Worm (Caenorhabditis elegans) whole organism, L2 larva: Measurements from ENCODE around the gene eat-20.

Source experiments
- C34F6.9 ChIP-seq: fragments of 150-350 bp; optimal IDR thresholded peaks from 2 replicates; lab custom pipeline; 2014; ENCODE audit warnings: missing biosample characterization, missing genetic modification characterization
- ceh-16 ChIP-seq: fragments of 150-350 bp; optimal IDR thresholded peaks from 2 replicates; lab custom pipeline; 2014; ENCODE audit warnings: missing biosample characterization, missing genetic modification characterization
- egl-27 ChIP-seq: sonication (generic microtip); optimal IDR thresholded peaks from 3 replicates; lab custom pipeline; 2017; ENCODE audit warnings: missing biosample characterization, missing genetic modification reagents, missing genetic modification characterization
- elt-3 ChIP-seq: sonication (generic microtip); optimal IDR thresholded peaks from 2 replicates; lab custom pipeline; 2017; ENCODE audit warnings: missing biosample characterization, missing genetic modification characterization
- lsy-2 ChIP-seq, 2 experiments: fragments of 150-350 bp in 1 of 2; sonication (generic microtip) in 1 of 2; optimal IDR thresholded peaks; 2 replicates each; lab custom pipeline; 2014 to 2017; ENCODE audit warnings: missing biosample characterization in 2 of 2, missing genetic modification characterization in 2 of 2
- mab-5 ChIP-seq: fragments of 150-350 bp; optimal IDR thresholded peaks from 2 replicates; lab custom pipeline; 2014; ENCODE audit warnings: missing biosample characterization, missing genetic modification characterization
- nhr-11 ChIP-seq: fragments of 150-350 bp; optimal IDR thresholded peaks from 2 replicates; lab custom pipeline; 2014; ENCODE audit warnings: missing biosample characterization, missing genetic modification characterization
- nhr-12 ChIP-seq: fragments of 150-350 bp; optimal IDR thresholded peaks from 2 replicates; lab custom pipeline; 2014; ENCODE audit warnings: missing biosample characterization, missing genetic modification characterization
- sma-3 ChIP-seq: sonication (generic microtip); optimal IDR thresholded peaks from 2 replicates; lab custom pipeline; 2016; ENCODE audit warnings: missing genetic modification reagents, missing genetic modification characterization, missing compliant biosample characterization
- unc-62 ChIP-seq: fragments of 150-350 bp; optimal IDR thresholded peaks from 2 replicates; lab custom pipeline; 2014; ENCODE audit warnings: missing biosample characterization, missing genetic modification reagents, missing genetic modification characterization

DNA sequence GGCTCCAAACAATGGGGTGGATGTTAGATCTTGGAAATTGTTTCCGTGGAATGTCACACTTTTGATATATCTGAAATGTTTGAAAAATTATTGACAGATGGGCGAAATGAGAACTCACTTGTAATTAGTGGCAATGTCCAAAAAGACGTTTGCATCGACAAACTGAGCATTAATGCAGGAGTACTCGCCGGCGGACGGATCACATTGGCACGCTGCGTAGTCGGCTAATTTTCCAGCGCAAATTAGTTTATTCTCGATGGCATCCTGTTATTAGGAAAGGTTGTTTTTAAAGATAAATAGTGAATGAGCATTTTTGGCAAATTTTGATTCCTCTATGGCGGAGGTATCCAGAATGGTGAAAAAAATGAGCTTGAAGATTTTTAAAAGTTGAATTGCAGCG is 41.0 kb downstream of the eat-20 start:
- TF ChIP-seq nhr-12 (no peak), ceh-16 (no peak), egl-27 (tag; lab: Kevin White, UChicago) (no peak), elt-3 (tag; lab: Kevin White, UChicago) (no peak), nhr-11 (tag; lab: Kevin White, UChicago) (no peak), mab-5 (tag; lab: Kevin White, UChicago) (no peak), sma-3 (GFP tag; lab: Kevin White, UChicago) (no peak), C34F6.9 (no peak), lsy-2 (tag; optimal IDR thresholded peaks at IDR 0.05; lab: Kevin White, UChicago) (no peak), unc-62 (GFP tag; lab: Kevin White, UChicago) (no peak)
